Worm (Caenorhabditis elegans): ENCODE results near the gene mihp-2.

DNA sequence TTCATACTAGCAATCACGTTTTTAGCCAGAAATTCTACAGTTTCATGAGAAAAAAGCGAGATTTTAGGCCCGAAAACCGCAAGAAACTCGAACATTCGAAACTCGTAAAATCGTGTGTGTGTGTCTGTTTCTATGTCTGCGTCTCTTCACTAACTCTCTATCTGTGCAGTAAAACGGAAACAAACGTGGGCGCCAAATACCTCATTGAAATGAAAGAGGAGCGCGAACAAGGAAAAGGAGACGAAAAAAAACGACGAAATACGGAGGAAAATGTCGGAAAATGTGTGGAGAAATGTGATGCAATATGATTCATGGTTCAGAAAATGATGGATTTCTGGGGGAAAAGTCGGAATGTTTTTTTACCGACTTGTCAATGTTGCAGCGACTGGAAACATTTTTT is 35.1 kb upstream of the mihp-2 start:
- no peak for TF ChIP-seq fkh-10 (GFP tag; optimal IDR thresholded peaks at IDR 0.05)
- TF ChIP-seq tbx-2 (tag; optimal IDR thresholded peaks at IDR 0.05) = no peak
- TF ChIP-seq ceh-14 (tag; optimal IDR thresholded peaks at IDR 0.05) = no peak
- no peak for TF ChIP-seq fkh-6 (tag; optimal IDR thresholded peaks at IDR 0.05)
- no peak for TF ChIP-seq ama-1 (optimal IDR thresholded peaks at IDR 0.05)
- TF ChIP-seq pha-2 (tag; optimal IDR thresholded peaks at IDR 0.05) = no peak
- TF ChIP-seq nhr-11 (tag; optimal IDR thresholded peaks at IDR 0.05) = no peak
- TF ChIP-seq unc-86 (tag; optimal IDR thresholded peaks at IDR 0.05) = no peak

All from whole organism, late embryonic.